Fruit fly (Drosophila melanogaster): ENCODE data around the gene CG42367.

CG42367 gene

dm6 chr2L:9966983-9967737 is 36.8 kb downstream of the CG42367 start, which contains the start of the genes Dref and RpL13 (continued):
- TF ChIP-seq Blimp-1 (GFP tag; optimal IDR thresholded peaks at IDR 0.05) (peak; percentile 66), az2 (GFP tag; optimal IDR thresholded peaks at IDR 0.05) (peak; percentile 66), CG8765 (GFP tag; IDR thresholded peaks at IDR 0.05) (peak; percentile 61; the same call in 1 of the 2 replicates), CG3847 (GFP tag; IDR thresholded peaks at IDR 0.05) (peak; percentile 80), Sox100B (GFP tag; optimal IDR thresholded peaks at IDR 0.05) (peak; percentile 93), emc (GFP tag; optimal IDR thresholded peaks at IDR 0.05) (peak; percentile 79), br (optimal IDR thresholded peaks at IDR 0.05) (no peak), CG7963 (GFP tag; IDR thresholded peaks at IDR 0.05; ENCODE audit: partially characterized antibody) (peak; percentile 66; the same call in 1 of the 3 replicates), Myb (GFP tag; optimal IDR thresholded peaks at IDR 0.05) (peak; percentile 72), hb (GFP tag; IDR thresholded peaks at IDR 0.05; ENCODE audit: partially characterized antibody) (peak; percentile 76; the same call in 2 of the 3 replicates), CG7928 (GFP tag; optimal IDR thresholded peaks at IDR 0.05) (peak; percentile 74), nmo (GFP tag; optimal IDR thresholded peaks at IDR 0.05) (peak; percentile 84), Dip2 (GFP tag; IDR thresholded peaks at IDR 0.05) (no peak), CG10209 (GFP tag; optimal IDR thresholded peaks at IDR 0.05) (peak; percentile 88), Ets97D (GFP tag; optimal IDR thresholded peaks at IDR 0.05) (peak; percentile 99), CG4820 (GFP tag; optimal IDR thresholded peaks at IDR 0.05) (peak; percentile 54), CG17829 (tag; optimal IDR thresholded peaks at IDR 0.05) (peak; percentile 86), her (GFP tag; optimal IDR thresholded peaks at IDR 0.05) (peak; percentile 88), Xbp1 (GFP tag; optimal IDR thresholded peaks at IDR 0.05) (peak; percentile 77), H15 (GFP tag; IDR thresholded peaks at IDR 0.05) (peak; percentile 64; the same call in 2 of the 3 replicates), ems (GFP tag; optimal IDR thresholded peaks at IDR 0.05) (peak; percentile 79), Hr51 (GFP tag; optimal IDR thresholded peaks at IDR 0.05) (peak; percentile 81 to 88), CG12744 (GFP tag; optimal IDR thresholded peaks at IDR 0.05) (peak; percentile 80), CG4617 (GFP tag; optimal IDR thresholded peaks at IDR 0.05; ENCODE audit: borderline replicate concordance) (peak; percentile 70), Kr (GFP tag; optimal IDR thresholded peaks at IDR 0.05) (peak; percentile 12), Dll (GFP tag; IDR thresholded peaks at IDR 0.05; ENCODE audit: partially characterized antibody) (peak; percentile 88), CG13296 (GFP tag; optimal IDR thresholded peaks at IDR 0.05) (peak; percentile 97), CG17359 (tag; optimal IDR thresholded peaks at IDR 0.05) (peak; percentile 85), chif (GFP tag; optimal IDR thresholded peaks at IDR 0.05) (peak; percentile 67 to 85), CG4707 (GFP tag; optimal IDR thresholded peaks at IDR 0.05) (peak; percentile 94), CG32767 (GFP tag; IDR thresholded peaks at IDR 0.05) (peak; percentile 76), kay (GFP tag; optimal IDR thresholded peaks at IDR 0.05) (peak; percentile 36), Sry-β (GFP tag; optimal IDR thresholded peaks at IDR 0.05) (peak; percentile 57), sc (optimal IDR thresholded peaks at IDR 0.05) (no peak), sc (GFP tag; optimal IDR thresholded peaks at IDR 0.05) (peak; percentile 74), CG30431 (GFP tag; optimal IDR thresholded peaks at IDR 0.05) (peak; percentile 49), CG1602 (GFP tag; optimal IDR thresholded peaks at IDR 0.05) (peak; percentile 36), Chrac-16 (GFP tag; optimal IDR thresholded peaks at IDR 0.05) (peak; percentile 58), sim (GFP tag; IDR thresholded peaks at IDR 0.05) (peak; percentile 76), HLH4C (GFP tag; IDR thresholded peaks at IDR 0.05; ENCODE audit: partially characterized antibody) (peak; percentile 90; the same call in 2 of the 3 replicates), CG31441 (GFP tag; IDR thresholded peaks at IDR 0.05) (peak; percentile 80), Elba2 (GFP tag; optimal IDR thresholded peaks at IDR 0.05) (no peak), ind (GFP tag; optimal IDR thresholded peaks at IDR 0.05) (peak; percentile 69), jumu (GFP tag; optimal IDR thresholded peaks at IDR 0.05) (peak; percentile 82), Atf-2 (GFP tag; optimal IDR thresholded peaks at IDR 0.05) (peak; percentile 80), insv (GFP tag; optimal IDR thresholded peaks at IDR 0.05) (peak in 1 of 2 experiments; percentile 79), CG34376 (GFP tag; optimal IDR thresholded peaks at IDR 0.05) (peak; percentile 99), CG15479 (GFP tag; optimal IDR thresholded peaks at IDR 0.05) (peak; percentile 79), D19A (tag; optimal IDR thresholded peaks at IDR 0.05) (peak; percentile 62)

All from whole organism, embryonic.